Fruit fly (Drosophila melanogaster): ENCODE data around the gene Dhc16F.

Dhc16F gene

dm6 chrX:18094747-18095352, 30.6 kb downstream of the Dhc16F start (continued):
- TF ChIP-seq D19B (GFP tag; optimal IDR thresholded peaks at IDR 0.05) (peak; percentile 19), Fer3 (tag; optimal IDR thresholded peaks at IDR 0.05) (peak; percentile 53), CG4820 (GFP tag; optimal IDR thresholded peaks at IDR 0.05) (no peak), lab (GFP tag; optimal IDR thresholded peaks at IDR 0.05) (peak; percentile 75), NC2α (GFP tag; optimal IDR thresholded peaks at IDR 0.05) (no peak), nerfin-1 (tag; optimal IDR thresholded peaks at IDR 0.05) (no peak), Fer1 (GFP tag; optimal IDR thresholded peaks at IDR 0.05) (peak; percentile 26), Jarid2 (GFP tag; optimal IDR thresholded peaks at IDR 0.05) (no peak), dan (GFP tag; IDR thresholded peaks at IDR 0.05) (no peak), wek (GFP tag; optimal IDR thresholded peaks at IDR 0.05) (no peak), ci (GFP tag; IDR thresholded peaks at IDR 0.05) (peak; percentile 17; the same call in 1 of the 3 replicates), ssp (GFP tag; IDR thresholded peaks at IDR 0.05) (no peak), lola (GFP tag; optimal IDR thresholded peaks at IDR 0.05) (no peak), CG7963 (GFP tag; IDR thresholded peaks at IDR 0.05; ENCODE audit: partially characterized antibody) (no peak), CG4404 (GFP tag; IDR thresholded peaks at IDR 0.05) (no peak), CG14050 (GFP tag; IDR thresholded peaks at IDR 0.05) (peak; percentile 17; the same call in 1 of the 3 replicates), ftz-f1 (GFP tag; optimal IDR thresholded peaks at IDR 0.05) (no peak), tx (GFP tag; optimal IDR thresholded peaks at IDR 0.05) (no peak), stwl (tag; optimal IDR thresholded peaks at IDR 0.05) (no peak), CG17612 (GFP tag; IDR thresholded peaks at IDR 0.05) (no peak), bbx (GFP tag; IDR thresholded peaks at IDR 0.05; ENCODE audit: partially characterized antibody) (no peak), gsb-n (tag; optimal IDR thresholded peaks at IDR 0.05) (no peak), CG34224 (GFP tag; IDR thresholded peaks at IDR 0.05; ENCODE audit: partially characterized antibody) (no peak), CG5180 (GFP tag; optimal IDR thresholded peaks at IDR 0.05) (no peak), Lim3 (GFP tag; IDR thresholded peaks at IDR 0.05) (no peak), CG10959 (GFP tag; IDR thresholded peaks at IDR 0.05) (no peak), Dp (GFP tag; optimal IDR thresholded peaks at IDR 0.05) (no peak), zen2 (GFP tag; IDR thresholded peaks at IDR 0.05; ENCODE audit: partially characterized antibody) (no peak), CG34376 (GFP tag; optimal IDR thresholded peaks at IDR 0.05) (no peak), wdn (GFP tag; IDR thresholded peaks at IDR 0.05) (peak; percentile 64), CG10462 (GFP tag; optimal IDR thresholded peaks at IDR 0.05) (no peak), pros (GFP tag; optimal IDR thresholded peaks at IDR 0.05) (no peak), h (optimal IDR thresholded peaks at IDR 0.05) (no peak), CG30431 (GFP tag; optimal IDR thresholded peaks at IDR 0.05) (no peak), btn (GFP tag; optimal IDR thresholded peaks at IDR 0.05) (no peak), ap (GFP tag; IDR thresholded peaks at IDR 0.05) (no peak), Abd-B (GFP tag; optimal IDR thresholded peaks at IDR 0.05) (no peak), lbe (GFP tag; optimal IDR thresholded peaks at IDR 0.05) (no peak), Antp (GFP tag; optimal IDR thresholded peaks at IDR 0.05) (no peak), Bteb2 (GFP tag; optimal IDR thresholded peaks at IDR 0.05) (no peak), CG11456 (GFP tag; IDR thresholded peaks at IDR 0.05) (no peak), CG15479 (GFP tag; optimal IDR thresholded peaks at IDR 0.05) (no peak), CG5245 (GFP tag; optimal IDR thresholded peaks at IDR 0.05) (no peak), CG14667 (GFP tag; IDR thresholded peaks at IDR 0.05) (no peak), CG9817 (tag; optimal IDR thresholded peaks at IDR 0.05) (peak; percentile 55), Tbp (GFP tag; optimal IDR thresholded peaks at IDR 0.05) (no peak), CG10431 (GFP tag; optimal IDR thresholded peaks at IDR 0.05) (no peak), CG7928 (GFP tag; optimal IDR thresholded peaks at IDR 0.05) (no peak), dysf (GFP tag; IDR thresholded peaks at IDR 0.05) (peak; percentile 40; the same call in 1 of the 3 replicates), gro (GFP tag; optimal IDR thresholded peaks at IDR 0.05) (no peak), Camta (GFP tag; optimal IDR thresholded peaks at IDR 0.05) (no peak)
